Worm (Caenorhabditis elegans) whole organism, dauer: ENCODE measurements around the gene R07E5.17.

Experiments
- unc-62 ChIP-seq: sonication (generic microtip); optimal IDR thresholded peaks from 2 replicates; lab custom pipeline; 2017; ENCODE audit warnings: missing biosample characterization, missing genetic modification reagents, missing genetic modification characterization

The R07E5.17 gene

ce11 chrIII:4419117-4419978 lies 15.1 kb upstream of the R07E5.17 start, which contains the start of the genes R07E5.7 and cku-80:
Gene R07E5.7, minus strand, starts transcription at chrIII:4419167.
Gene cku-80, plus strand, starts transcription at chrIII:4419848.
- TF ChIP-seq unc-62, result no peak

- TF ChIP-seq unc-62, result no peak
Observed at ce11 chrIII:4417956-4418355, 13.7 kb upstream of the R07E5.17 start, which contains the start of the genes R07E5.19 and pdcd-2. Gene R07E5.19, minus strand, starts transcription at chrIII:4418056. Gene pdcd-2, minus strand, starts transcription at chrIII:4418057.

- TF ChIP-seq unc-62, result no peak
Observed at ce11 chrIII:4415135-4415534, 10.9 kb upstream of the R07E5.17 start, which contains the start of gene R07E5.11. Gene R07E5.11, minus strand, starts transcription at chrIII:4415235.

- TF ChIP-seq unc-62, result no peak
Observed at ce11 chrIII:4413099-4413498, 8.9 kb upstream of the R07E5.17 start, which contains the start of gene mpc-1. Gene mpc-1, plus strand, starts transcription at chrIII:4413457.

ce11 chrIII:4412108-4413009 lies 8.1 kb upstream of the R07E5.17 start:
- no peak for TF ChIP-seq unc-62

ce11 chrIII:4408251-4408650 lies 4.0 kb upstream of the R07E5.17 start, which contains the start of gene gpch-1:
Gene gpch-1, plus strand, starts transcription at chrIII:4408551.
- no peak for TF ChIP-seq unc-62

- TF ChIP-seq unc-62, result no peak
Observed at ce11 chrIII:4407144-4407543, 2.9 kb upstream of the R07E5.17 start, which contains the start of gene prdx-3. Gene prdx-3, plus strand, starts transcription at chrIII:4407444.

- TF ChIP-seq unc-62, result no peak
Observed at ce11 chrIII:4405986-4406385, 1.8 kb upstream of the R07E5.17 start, which contains the start of gene rnp-4. Gene rnp-4, plus strand, starts transcription at chrIII:4406286.

- TF ChIP-seq unc-62, result no peak
Observed at ce11 chrIII:4401142-4401541, 3.1 kb downstream of the R07E5.17 start, which contains the start of gene R07E5.15. Gene R07E5.15, plus strand, starts transcription at chrIII:4401442.

ce11 chrIII:4398463-4398862 lies 5.8 kb downstream of the R07E5.17 start, which contains the start of gene R07E5.6:
Gene R07E5.6, plus strand, starts transcription at chrIII:4398763.
- no peak for TF ChIP-seq unc-62

ce11 chrIII:4397115-4397514 lies 7.1 kb downstream of the R07E5.17 start, which contains the start of gene R07E5.5:
Gene R07E5.5, plus strand, starts transcription at chrIII:4397415.
- no peak for TF ChIP-seq unc-62

- TF ChIP-seq unc-62, result no peak
Observed at ce11 chrIII:4395857-4396256, 8.4 kb downstream of the R07E5.17 start.

ce11 chrIII:4394496-4394895 lies 9.7 kb downstream of the R07E5.17 start, which contains the start of gene R07E5.4:
Gene R07E5.4, plus strand, starts transcription at chrIII:4394796.
- TF ChIP-seq unc-62, result no peak

ce11 chrIII:4391938-4392337 lies 12.3 kb downstream of the R07E5.17 start:
- TF ChIP-seq unc-62, result no peak

- no peak for TF ChIP-seq unc-62
Observed at ce11 chrIII:4391319-4391718, 12.9 kb downstream of the R07E5.17 start.

- no peak for TF ChIP-seq unc-62
Observed at ce11 chrIII:4390421-4390820, 13.8 kb downstream of the R07E5.17 start.
